Worm (Caenorhabditis elegans) whole organism, young adult: ENCODE data around the gene clec-173.
"Not testable (repeated sequence)": the region's sequence is repeated elsewhere in the genome, so short reads cannot be mapped to it uniquely, and the experiment has no call there.

ENCODE experiments used
- D2030.7 ChIP-seq: fragments of 200-800 bp; sonication (Bioruptor generic); IDR thresholded peaks from 2 replicates; pipeline ENCODE4 v1.3.6; 2022; ENCODE audit warnings: missing genetic modification reagents, missing genetic modification characterization, missing compliant biosample characterization
- F22D6.2 ChIP-seq: sonication (generic microtip); optimal IDR thresholded peaks from 2 replicates; lab custom pipeline; 2016; ENCODE audit warnings: mild to moderate bottlenecking, missing genetic modification characterization, missing compliant biosample characterization
- F33H1.4 ChIP-seq: fragments of 200-800 bp; sonication (Bioruptor generic); IDR thresholded peaks from 2 replicates; pipeline ENCODE4 v1.3.6; 2022; ENCODE audit warnings: missing genetic modification reagents, missing genetic modification characterization, missing compliant biosample characterization
- F37B4.10 ChIP-seq: fragments of 200-800 bp; sonication (Bioruptor generic); IDR thresholded peaks from 2 replicates; pipeline ENCODE4 v1.3.6; 2022; ENCODE audit warnings: missing genetic modification characterization, missing compliant biosample characterization
- F39B2.1 ChIP-seq: fragments of 200-800 bp; sonication (Bioruptor generic); IDR thresholded peaks from 2 replicates; pipeline ENCODE4 v1.3.6; 2022; ENCODE audit warnings: missing genetic modification reagents, missing genetic modification characterization, missing compliant biosample characterization
- K11D2.4 ChIP-seq: fragments of 200-800 bp; sonication (Bioruptor generic); IDR thresholded peaks from 2 replicates; pipeline ENCODE4 v1.3.6; 2022; ENCODE audit warnings: missing genetic modification reagents, missing genetic modification characterization, missing compliant biosample characterization
- K12H6.12 ChIP-seq: fragments of 200-800 bp; sonication (Bioruptor generic); optimal IDR thresholded peaks from 2 replicates; lab custom pipeline; 2018; ENCODE audit warnings: mild to moderate bottlenecking, missing genetic modification characterization, missing compliant biosample characterization
- Y56A3A.18 ChIP-seq: fragments of 200-800 bp; sonication (Bioruptor generic); IDR thresholded peaks from 2 replicates; pipeline ENCODE4 v1.3.6; 2022; ENCODE audit warnings: missing genetic modification reagents, missing genetic modification characterization, missing compliant biosample characterization
- Y79H2A.3 ChIP-seq: fragments of 200-800 bp; sonication (Bioruptor generic); conservative IDR thresholded peaks from 2 replicates; pipeline ENCODE4 v1.3.6; 2022; ENCODE audit warnings: missing genetic modification reagents, missing genetic modification characterization, missing compliant biosample characterization
- aptf-2 ChIP-seq: fragments of 200-800 bp; sonication (Bioruptor generic); conservative IDR thresholded peaks from 2 replicates; pipeline ENCODE4 v1.3.6; 2022; ENCODE audit warnings: missing genetic modification reagents, missing genetic modification characterization, missing compliant biosample characterization
- atf-7 ChIP-seq: sonication (generic microtip); optimal IDR thresholded peaks from 2 replicates; lab custom pipeline; 2017; ENCODE audit warnings: mild to moderate bottlenecking, missing genetic modification characterization, missing compliant biosample characterization
- attf-5 ChIP-seq: fragments of 200-800 bp; sonication (Bioruptor generic); optimal IDR thresholded peaks from 2 replicates; lab custom pipeline; 2018; ENCODE audit warnings: mild to moderate bottlenecking, missing genetic modification characterization, missing compliant biosample characterization
- bed-2 ChIP-seq: fragments of 200-800 bp; sonication (Bioruptor generic); IDR thresholded peaks from 2 replicates; pipeline ENCODE4 v1.3.6; 2022; ENCODE audit warnings: missing genetic modification reagents, missing genetic modification characterization, missing compliant biosample characterization
- cebp-1 ChIP-seq, 2 experiments: fragments of 200-800 bp in 1 of 2; sonication (Bioruptor generic) in 1 of 2; sonication (generic microtip) in 1 of 2; IDR thresholded peaks in 1 of 2; optimal IDR thresholded peaks in 1 of 2; 2 replicates each; pipeline versions ENCODE4 v1.3.6 to Lab custom; 2017 to 2022; ENCODE audit warnings: missing compliant biosample characterization in 2 of 2, missing genetic modification characterization in 2 of 2, mild to moderate bottlenecking in 1 of 2, missing genetic modification reagents in 1 of 2, moderate library complexity in 1 of 2
- cebp-2 ChIP-seq: fragments of 200-800 bp; sonication (Bioruptor generic); IDR thresholded peaks from 2 replicates; pipeline ENCODE4 v1.3.6; 2022; ENCODE audit warnings: missing genetic modification characterization, missing compliant biosample characterization
- ceh-27 ChIP-seq: fragments of 200-800 bp; sonication (Bioruptor generic); optimal IDR thresholded peaks from 2 replicates; lab custom pipeline; 2018; ENCODE audit warnings: mild to moderate bottlenecking, missing genetic modification characterization, moderate library complexity, missing compliant biosample characterization
- ceh-91 ChIP-seq: fragments of 200-800 bp; sonication (Bioruptor generic); IDR thresholded peaks from 2 replicates; pipeline ENCODE4 v1.3.6; 2022; ENCODE audit warnings: missing genetic modification reagents, missing genetic modification characterization, missing compliant biosample characterization
- chd-7 ChIP-seq: sonication (generic microtip); optimal IDR thresholded peaks from 2 replicates; lab custom pipeline; 2016; ENCODE audit warnings: mild to moderate bottlenecking, missing genetic modification characterization, moderate library complexity, missing compliant biosample characterization
- dox-1 ChIP-seq: fragments of 200-800 bp; sonication (Bioruptor generic); IDR thresholded peaks from 2 replicates; pipeline ENCODE4 v1.3.6; 2022; ENCODE audit warnings: missing genetic modification reagents, missing genetic modification characterization, missing compliant biosample characterization
- dpl-1 ChIP-seq: fragments of 150-350 bp; optimal IDR thresholded peaks from 2 replicates; lab custom pipeline; 2014; ENCODE audit warnings: missing biosample characterization, missing genetic modification reagents, missing genetic modification characterization
- egl-18 ChIP-seq: fragments of 200-800 bp; sonication (Bioruptor generic); IDR thresholded peaks from 2 replicates; pipeline ENCODE4 v1.3.6; 2022; ENCODE audit warnings: missing genetic modification reagents, missing genetic modification characterization, missing compliant biosample characterization
- gei-17 ChIP-seq: fragments of 200-800 bp; sonication (Bioruptor generic); optimal IDR thresholded peaks from 2 replicates; lab custom pipeline; 2018; ENCODE audit warnings: mild to moderate bottlenecking, missing genetic modification characterization, missing compliant biosample characterization
- hmg-1.2 ChIP-seq: fragments of 200-800 bp; sonication (Bioruptor generic); IDR thresholded peaks from 2 replicates; pipeline ENCODE4 v1.3.6; 2022; ENCODE audit warnings: missing genetic modification reagents, missing genetic modification characterization, missing compliant biosample characterization
- hmg-20 ChIP-seq: fragments of 200-800 bp; sonication (Bioruptor generic); IDR thresholded peaks from 2 replicates; pipeline ENCODE4 v1.3.6; 2022; ENCODE audit warnings: missing genetic modification reagents, missing genetic modification characterization, missing compliant biosample characterization
- hrde-1 ChIP-seq: sonication (generic microtip); optimal IDR thresholded peaks from 2 replicates; lab custom pipeline; 2016; ENCODE audit warnings: missing genetic modification characterization, mild to moderate bottlenecking, missing compliant biosample characterization, moderate library complexity, missing genotype, missing genetic modification reagents, borderline replicate concordance
- hsf-1 ChIP-seq: fragments of 200-800 bp; sonication (Bioruptor generic); IDR thresholded peaks from 2 replicates; pipeline ENCODE4 v1.3.6; 2022; ENCODE audit warnings: missing genetic modification reagents, missing genetic modification characterization, missing compliant biosample characterization
- let-607 ChIP-seq, 2 experiments: fragments of 200-800 bp in 1 of 2; sonication (Bioruptor generic) in 1 of 2; sonication (generic microtip) in 1 of 2; optimal IDR thresholded peaks; 2 replicates each; lab custom pipeline; 2016 to 2018; ENCODE audit warnings: mild to moderate bottlenecking in 2 of 2, missing compliant biosample characterization in 2 of 2, missing genetic modification characterization in 2 of 2, moderate library complexity in 2 of 2, missing genotype in 1 of 2
- madf-3 ChIP-seq: fragments of 200-800 bp; sonication (Bioruptor generic); IDR thresholded peaks from 2 replicates; pipeline ENCODE4 v1.3.6; 2022; ENCODE audit warnings: missing genetic modification reagents, missing genetic modification characterization, missing compliant biosample characterization
- madf-8 ChIP-seq: fragments of 200-800 bp; sonication (Bioruptor generic); conservative IDR thresholded peaks from 2 replicates; pipeline ENCODE4 v1.3.6; 2022; ENCODE audit warnings: missing genetic modification reagents, missing genetic modification characterization, missing compliant biosample characterization
- mcd-1 ChIP-seq: fragments of 200-800 bp; sonication (Bioruptor generic); IDR thresholded peaks from 2 replicates; pipeline ENCODE4 v1.3.6; 2022; ENCODE audit warnings: missing genetic modification reagents, missing genetic modification characterization, missing compliant biosample characterization
- nfya-1 ChIP-seq: sonication (generic microtip); optimal IDR thresholded peaks from 2 replicates; lab custom pipeline; 2017; ENCODE audit warnings: antibody characterized with exemption, missing compliant biosample characterization, missing genetic modification characterization, borderline replicate concordance; ENCODE audit not compliant: insufficient read depth
- nhr-120 ChIP-seq: fragments of 200-800 bp; sonication (Bioruptor generic); IDR thresholded peaks from 2 replicates; pipeline ENCODE4 v1.3.6; 2022; ENCODE audit warnings: missing genetic modification characterization, missing compliant biosample characterization
- nhr-80 ChIP-seq: sonication (generic microtip); optimal IDR thresholded peaks from 2 replicates; lab custom pipeline; 2016; ENCODE audit warnings: missing genetic modification characterization, missing compliant biosample characterization
- rcor-1 ChIP-seq: fragments of 200-800 bp; sonication (Bioruptor generic); IDR thresholded peaks from 2 replicates; pipeline ENCODE4 v1.3.6; 2022; ENCODE audit warnings: missing genetic modification reagents, missing genetic modification characterization, missing compliant biosample characterization
- snpc-4 ChIP-seq, 5 experiments: fragments of 150-350 bp in 1 of 5; sonication (generic microtip) in 4 of 5; optimal IDR thresholded peaks; 2 replicates each; lab custom pipeline; 2014 to 2018; ENCODE audit warnings: missing genetic modification characterization in 5 of 5, missing biosample characterization in 3 of 5, antibody characterized with exemption in 2 of 5, mild to moderate bottlenecking in 2 of 5, missing compliant biosample characterization in 2 of 5, missing genotype in 2 of 5, moderate library complexity in 2 of 5, missing genetic modification reagents in 1 of 5
- somi-1 ChIP-seq: fragments of 200-800 bp; sonication (Bioruptor generic); optimal IDR thresholded peaks from 2 replicates; lab custom pipeline; 2018; ENCODE audit warnings: mild to moderate bottlenecking, missing genetic modification characterization, missing compliant biosample characterization
- tbp1 ChIP-seq: fragments of 200-800 bp; sonication (Bioruptor generic); optimal IDR thresholded peaks from 2 replicates; lab custom pipeline; 2018; ENCODE audit warnings: mild to moderate bottlenecking, missing genetic modification characterization, missing compliant biosample characterization
- tlf-1 ChIP-seq: fragments of 200-800 bp; sonication (Bioruptor generic); optimal IDR thresholded peaks from 2 replicates; lab custom pipeline; 2018; ENCODE audit warnings: mild to moderate bottlenecking, missing genetic modification characterization, missing compliant biosample characterization
- unc-130 ChIP-seq: sonication (generic microtip); optimal IDR thresholded peaks from 2 replicates; lab custom pipeline; 2016; ENCODE audit warnings: missing genetic modification reagents, missing genetic modification characterization, missing compliant biosample characterization
- xnd-1 ChIP-seq: sonication (generic microtip); optimal IDR thresholded peaks from 2 replicates; lab custom pipeline; 2016; ENCODE audit warnings: missing genotype, missing genetic modification reagents, missing genetic modification characterization, missing compliant biosample characterization
- ztf-18 ChIP-seq: sonication (generic microtip); optimal IDR thresholded peaks from 2 replicates; lab custom pipeline; 2016; ENCODE audit warnings: missing genotype, mild to moderate bottlenecking, missing genetic modification characterization, missing compliant biosample characterization
- ztf-22 ChIP-seq: fragments of 200-800 bp; sonication (Bioruptor generic); optimal IDR thresholded peaks from 2 replicates; lab custom pipeline; 2018; ENCODE audit warnings: mild to moderate bottlenecking, missing genetic modification characterization, moderate library complexity, missing compliant biosample characterization
- ztf-25 ChIP-seq: fragments of 200-800 bp; sonication (Bioruptor generic); IDR thresholded peaks from 2 replicates; pipeline ENCODE4 v1.3.6; 2022; ENCODE audit warnings: missing genetic modification reagents, missing genetic modification characterization, missing compliant biosample characterization
- ztf-6 ChIP-seq: fragments of 200-800 bp; sonication (Bioruptor generic); IDR thresholded peaks from 2 replicates; pipeline ENCODE4 v1.3.6; 2022; ENCODE audit warnings: missing genetic modification reagents, missing genetic modification characterization, missing compliant biosample characterization

Gene clec-173

ce11 chrIV:3267581-3267980, at the start of gene clec-173:
TSS of gene clec-173 (minus strand) at chrIV:3267681.
- TF ChIP-seq let-607 (tag; optimal IDR thresholded peaks at IDR 0.05; lab: Kevin White, UChicago) (no peak), ceh-91 (no peak), nhr-120 (GFP tag; lab: Robert Waterston, UW) (no peak), rcor-1 (GFP tag; lab: Robert Waterston, UW) (no peak), ztf-22 (no peak), nfya-1 (no peak), nhr-80 (no peak), Y79H2A.3 (GFP tag; lab: Robert Waterston, UW) (no peak), attf-5 (GFP tag; lab: Kevin White, UChicago) (no peak)

DNA sequence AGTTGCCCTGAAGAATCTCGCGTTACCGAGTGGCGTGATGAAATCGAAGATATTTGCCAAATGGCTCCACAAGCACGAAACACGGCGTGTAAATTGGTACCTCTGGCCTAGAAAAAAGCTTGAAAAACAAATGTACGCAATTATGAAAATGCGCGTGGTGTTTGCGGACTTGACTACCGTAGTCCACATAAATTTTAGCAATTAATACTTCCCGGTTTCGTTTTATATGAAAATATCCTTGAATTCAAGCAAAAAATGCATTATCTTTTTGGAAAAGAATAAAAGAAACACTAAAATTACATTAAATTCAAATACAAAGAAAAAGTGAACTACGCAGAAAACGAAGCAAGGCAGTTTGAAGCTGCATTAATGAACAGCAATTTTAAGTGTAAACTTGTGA, 46.6 kb upstream of the clec-173 start:
- peak; percentile 45; the same call in 1 of the 2 replicates for TF ChIP-seq hmg-1.2 (GFP tag; lab: Robert Waterston, UW)

DNA sequence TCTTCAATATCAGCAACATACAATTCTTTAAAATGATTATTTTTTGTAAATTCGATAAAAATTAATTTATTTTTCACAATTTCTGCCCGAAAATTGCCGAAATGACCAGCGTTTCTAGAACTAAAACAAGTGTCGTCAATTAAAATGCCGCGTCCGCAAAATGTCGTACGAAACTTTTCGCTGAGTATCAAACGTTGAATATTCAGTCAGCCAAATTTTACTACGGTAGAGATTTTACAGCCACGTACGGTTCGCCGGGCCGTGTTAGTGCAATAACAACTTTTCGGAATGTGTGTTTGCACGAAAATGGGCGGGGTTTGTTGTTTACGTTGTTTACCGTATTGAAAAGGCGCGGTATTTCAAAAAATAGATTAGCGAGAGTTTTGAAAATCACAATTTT, 45.8 kb upstream of the clec-173 start:
- TF ChIP-seq cebp-2 (GFP tag; lab: Robert Waterston, UW): peak; percentile 95; the same call in 1 of the 2 replicates
- peak; percentile 99 for TF ChIP-seq mcd-1 (GFP tag; lab: Robert Waterston, UW)
- peak; percentile 54 for TF ChIP-seq ceh-27 (GFP tag; lab: Kevin White, UChicago)
- TF ChIP-seq K11D2.4: peak; percentile 97
- TF ChIP-seq snpc-4 (GFP tag; optimal IDR thresholded peaks at IDR 0.05; lab: Kevin White, UChicago): not testable (repeated sequence)
- peak in 2 of 4 experiments; percentile 45 to 72 for TF ChIP-seq snpc-4 (tag; optimal IDR thresholded peaks at IDR 0.05; lab: Kevin White, UChicago)
- TF ChIP-seq D2030.7: peak; percentile 95
- peak; percentile 100 for TF ChIP-seq dox-1 (GFP tag; lab: Robert Waterston, UW)
- TF ChIP-seq Y56A3A.18 (GFP tag; lab: Robert Waterston, UW): peak; percentile 98
- TF ChIP-seq hrde-1 (tag; lab: Kevin White, UChicago): peak; percentile 9
- peak; percentile 59 for TF ChIP-seq tbp1 (GFP tag; lab: Kevin White, UChicago)
- TF ChIP-seq F37B4.10 (GFP tag; lab: Robert Waterston, UW): peak; percentile 96
- peak; percentile 96 for TF ChIP-seq F33H1.4
- TF ChIP-seq atf-7 (tag; lab: Kevin White, UChicago): peak; percentile 62
- peak; percentile 26 for TF ChIP-seq chd-7 (tag; lab: Kevin White, UChicago)
- TF ChIP-seq cebp-1 (GFP tag; IDR thresholded peaks at IDR 0.05; lab: Robert Waterston, UW): peak; percentile 92
- TF ChIP-seq cebp-1 (tag; optimal IDR thresholded peaks at IDR 0.05; lab: Kevin White, UChicago): peak; percentile 81
- TF ChIP-seq unc-130 (GFP tag; lab: Kevin White, UChicago): peak; percentile 71
- TF ChIP-seq gei-17 (GFP tag; lab: Kevin White, UChicago): peak; percentile 51
- peak; percentile 95 for TF ChIP-seq egl-18
- TF ChIP-seq dpl-1 (GFP tag; lab: Kevin White, UChicago): peak; percentile 12
- TF ChIP-seq madf-3 (GFP tag; lab: Robert Waterston, UW): peak; percentile 97
- peak; percentile 89 for TF ChIP-seq hmg-20 (GFP tag; lab: Robert Waterston, UW)
- TF ChIP-seq bed-2: peak; percentile 95
- TF ChIP-seq madf-8 (GFP tag; lab: Robert Waterston, UW): peak; percentile 93
- peak; percentile 84; the same call in 1 of the 2 replicates for TF ChIP-seq ztf-25 (GFP tag; lab: Robert Waterston, UW)
- TF ChIP-seq aptf-2 (GFP tag; lab: Robert Waterston, UW): peak; percentile 58
- peak; percentile 92 for TF ChIP-seq tlf-1 (GFP tag; lab: Kevin White, UChicago)
- peak; percentile 50 for TF ChIP-seq F22D6.2 (tag; lab: Kevin White, UChicago)
- peak; percentile 43 for TF ChIP-seq ztf-18 (tag; lab: Kevin White, UChicago)
- TF ChIP-seq xnd-1 (tag; lab: Kevin White, UChicago): peak; percentile 84
- TF ChIP-seq hsf-1 (GFP tag; lab: Robert Waterston, UW): peak; percentile 91
- peak; percentile 83; the same call in 1 of the 2 replicates for TF ChIP-seq F39B2.1 (GFP tag; lab: Robert Waterston, UW)
- peak; percentile 79; the same call in 1 of the 2 replicates for TF ChIP-seq ztf-6 (GFP tag; lab: Robert Waterston, UW)
- peak; percentile 51 for TF ChIP-seq K12H6.12 (tag; lab: Kevin White, UChicago)
- peak; percentile 64 for TF ChIP-seq somi-1
- TF ChIP-seq Y79H2A.3 (GFP tag; lab: Robert Waterston, UW): peak; percentile 98
